Fruit fly (Drosophila melanogaster) whole organism, embryonic: Measurements from ENCODE around the gene CG31178.

Source experiments
- CG10274 ChIP-seq: fragments of 200-800 bp; sonication (Bioruptor generic); optimal IDR thresholded peaks from 3 replicates; lab custom pipeline; 2017; ENCODE audit warnings: missing biosample characterization, mild to moderate bottlenecking, missing genetic modification characterization
- CG10321 ChIP-seq: fragments of 200-800 bp; sonication (Bioruptor generic); IDR thresholded peaks from 2 replicates; pipeline ENCODE4 v1.3.6; 2022; ENCODE audit warnings: missing biosample characterization, missing genetic modification characterization
- CG11504 ChIP-seq: fragments of 200-800 bp; sonication (Bioruptor generic); optimal IDR thresholded peaks from 3 replicates; lab custom pipeline; 2019; ENCODE audit warnings: missing biosample characterization, mild to moderate bottlenecking, missing genetic modification characterization, moderate library complexity
- CG11695 ChIP-seq: fragments of 200-800 bp; sonication (Bioruptor generic); IDR thresholded peaks from 3 replicates; pipeline ENCODE4 v1.3.6; 2022; ENCODE audit warnings: missing biosample characterization, missing genetic modification characterization
- CG12236 ChIP-seq: fragments of 200-800 bp; sonication (Bioruptor generic); optimal IDR thresholded peaks from 2 replicates; lab custom pipeline; 2016; ENCODE audit warnings: missing biosample characterization, missing genetic modification characterization
- CG13123 ChIP-seq: fragments of 200-800 bp; sonication (Bioruptor generic); optimal IDR thresholded peaks from 2 replicates; lab custom pipeline; 2016; ENCODE audit warnings: missing biosample characterization, missing genetic modification characterization
- CG14014 ChIP-seq: fragments of 200-800 bp; sonication (Bioruptor generic); IDR thresholded peaks from 2 replicates; pipeline ENCODE4 v1.3.6; 2022; ENCODE audit warnings: missing biosample characterization, missing genetic modification characterization
- CG14441 ChIP-seq: fragments of 200-800 bp; sonication (Bioruptor generic); IDR thresholded peaks from 2 replicates; pipeline ENCODE4 v1.3.6; 2022; ENCODE audit warnings: missing biosample characterization, missing genetic modification characterization
- CG14667 ChIP-seq: fragments of 200-800 bp; sonication (Bioruptor generic); IDR thresholded peaks from 2 replicates; pipeline ENCODE4 v1.3.6; 2022; ENCODE audit warnings: missing biosample characterization, missing genetic modification characterization
- CG15269 ChIP-seq: fragments of 200-800 bp; sonication (Bioruptor generic); optimal IDR thresholded peaks from 2 replicates; lab custom pipeline; 2018; ENCODE audit warnings: missing biosample characterization, mild to moderate bottlenecking, missing genetic modification characterization, moderate library complexity
- CG1603 ChIP-seq: fragments of 200-800 bp; sonication (Bioruptor generic); optimal IDR thresholded peaks from 2 replicates; lab custom pipeline; 2019; ENCODE audit warnings: missing biosample characterization, mild to moderate bottlenecking, missing genetic modification characterization, moderate library complexity
- CG2678 ChIP-seq: fragments of 200-800 bp; sonication (Bioruptor generic); optimal IDR thresholded peaks from 3 replicates; lab custom pipeline; 2019; ENCODE audit warnings: missing biosample characterization, mild to moderate bottlenecking, missing genetic modification characterization, moderate library complexity
- CG30020 ChIP-seq: fragments of 200-800 bp; optimal IDR thresholded peaks from 2 replicates; lab custom pipeline; 2019; ENCODE audit warnings: missing biosample characterization, mild to moderate bottlenecking, missing genetic modification characterization, moderate library complexity
- CG4424 ChIP-seq: fragments of 200-800 bp; sonication (Bioruptor generic); optimal IDR thresholded peaks from 3 replicates; lab custom pipeline; 2016; ENCODE audit warnings: missing biosample characterization, missing genetic modification characterization
- CG7839 ChIP-seq: fragments of 200-800 bp; sonication (Bioruptor generic); optimal IDR thresholded peaks from 3 replicates; lab custom pipeline; 2018; ENCODE audit warnings: missing biosample characterization, mild to moderate bottlenecking, missing genetic modification characterization, moderate library complexity
- CG9727 ChIP-seq: fragments of 200-800 bp; sonication (Bioruptor generic); optimal IDR thresholded peaks from 3 replicates; lab custom pipeline; 2017; ENCODE audit warnings: missing biosample characterization, mild to moderate bottlenecking, missing genetic modification characterization
- CG9876 ChIP-seq: fragments of 200-800 bp; sonication (Bioruptor generic); optimal IDR thresholded peaks from 2 replicates; lab custom pipeline; 2016; ENCODE audit warnings: missing biosample characterization, missing genetic modification characterization
- CkIIα-i1 ChIP-seq: fragments of 200-800 bp; sonication (Bioruptor generic); IDR thresholded peaks from 2 replicates; pipeline ENCODE4 v1.3.6; 2022; ENCODE audit warnings: missing biosample characterization, missing genetic modification characterization
- Dfd ChIP-seq, 2 experiments: fragments of >200 bp; optimal IDR thresholded peaks; 2 replicates each; lab custom pipeline; 2017; ENCODE audit warnings: missing biosample characterization in 2 of 2, missing genetic modification characterization in 2 of 2
- Dp ChIP-seq: fragments of 200-800 bp; sonication (Bioruptor generic); optimal IDR thresholded peaks from 2 replicates; lab custom pipeline; 2018; ENCODE audit warnings: missing biosample characterization, mild to moderate bottlenecking, missing genetic modification characterization, moderate library complexity
- E2f1 ChIP-seq: fragments of 200-800 bp; sonication (Bioruptor generic); IDR thresholded peaks from 2 replicates; pipeline ENCODE4 v1.3.6; 2022; ENCODE audit warnings: missing biosample characterization, missing genetic modification characterization
- HLHmδ ChIP-seq: fragments of 200-800 bp; sonication (Bioruptor generic); optimal IDR thresholded peaks from 2 replicates; lab custom pipeline; 2018; ENCODE audit warnings: missing biosample characterization, mild to moderate bottlenecking, missing genetic modification characterization, moderate library complexity
- Hr51 ChIP-seq, 2 experiments: fragments of 200-800 bp; sonication (Bioruptor generic); optimal IDR thresholded peaks; 2 replicates in 1 of 2; 3 replicates in 1 of 2; lab custom pipeline; 2016 to 2018; ENCODE audit warnings: missing biosample characterization in 2 of 2, missing genetic modification characterization in 2 of 2, mild to moderate bottlenecking in 1 of 2, moderate library complexity in 1 of 2
- Oli ChIP-seq: fragments of 200-800 bp; sonication (Bioruptor generic); optimal IDR thresholded peaks from 2 replicates; lab custom pipeline; 2018; ENCODE audit warnings: missing biosample characterization, mild to moderate bottlenecking, missing genetic modification characterization, moderate library complexity
- Sry-δ ChIP-seq: fragments of 200-800 bp; sonication (Bioruptor generic); optimal IDR thresholded peaks from 2 replicates; lab custom pipeline; 2016; ENCODE audit warnings: missing biosample characterization, missing genetic modification characterization
- Trl ChIP-seq, 3 experiments: fragments of >200 bp in 2 of 3; fragments of 200-800 bp in 1 of 3; sonication (Bioruptor generic) in 1 of 3; optimal IDR thresholded peaks; 2 replicates in 1 of 3; 3 replicates in 2 of 3; lab custom pipeline; 2016 to 2017; ENCODE audit warnings: missing biosample characterization in 1 of 3, missing genetic modification characterization in 1 of 3
- Xbp1 ChIP-seq: fragments of 200-800 bp; sonication (Bioruptor generic); optimal IDR thresholded peaks from 3 replicates; lab custom pipeline; 2016; ENCODE audit warnings: missing biosample characterization, mild to moderate bottlenecking, missing genetic modification characterization
- aop ChIP-seq: fragments of 200-800 bp; sonication (Bioruptor generic); IDR thresholded peaks from 2 replicates; pipeline ENCODE4 v1.3.6; 2022; ENCODE audit warnings: missing biosample characterization, missing genetic modification characterization
- br ChIP-seq: fragments of >200 bp; optimal IDR thresholded peaks from 2 replicates; lab custom pipeline; 2017
- cad ChIP-seq: fragments of >200 bp; optimal IDR thresholded peaks from 2 replicates; lab custom pipeline; 2017; ENCODE audit warnings: missing biosample characterization, missing genetic modification characterization
- caup ChIP-seq: fragments of 200-800 bp; sonication (Bioruptor generic); optimal IDR thresholded peaks from 3 replicates; lab custom pipeline; 2017; ENCODE audit warnings: missing biosample characterization, mild to moderate bottlenecking, missing genetic modification characterization, moderate library complexity; ENCODE audit not compliant: severe bottlenecking
- chinmo ChIP-seq: fragments of 200-800 bp; sonication (Bioruptor generic); IDR thresholded peaks from 4 replicates; pipeline ENCODE4 v1.3.6; 2022; ENCODE audit warnings: missing biosample characterization, missing genetic modification characterization; ENCODE audit not compliant: partially characterized antibody
- corto ChIP-seq: fragments of 200-800 bp; sonication (Bioruptor generic); optimal IDR thresholded peaks from 2 replicates; lab custom pipeline; 2016; ENCODE audit warnings: missing biosample characterization, mild to moderate bottlenecking, missing genetic modification characterization, moderate library complexity
- da ChIP-seq: fragments of 200-800 bp; sonication (Bioruptor generic); optimal IDR thresholded peaks from 2 replicates; lab custom pipeline; 2016; ENCODE audit warnings: missing biosample characterization, missing genetic modification characterization
- danr ChIP-seq: fragments of 200-800 bp; sonication (Bioruptor generic); IDR thresholded peaks from 2 replicates; pipeline ENCODE4 v1.3.6; 2022; ENCODE audit warnings: missing biosample characterization, missing genetic modification characterization
- esg ChIP-seq: fragments of 200-800 bp; sonication (Bioruptor generic); conservative IDR thresholded peaks from 2 replicates; pipeline ENCODE4 v1.3.6; 2022; ENCODE audit warnings: missing biosample characterization, missing genetic modification characterization
- gcm ChIP-seq: fragments of 200-800 bp; sonication (Bioruptor generic); optimal IDR thresholded peaks from 2 replicates; lab custom pipeline; 2019; ENCODE audit warnings: missing biosample characterization, mild to moderate bottlenecking, missing genetic modification characterization, moderate library complexity
- gcm2 ChIP-seq: fragments of 200-800 bp; sonication (Bioruptor generic); optimal IDR thresholded peaks from 2 replicates; lab custom pipeline; 2016; ENCODE audit warnings: missing biosample characterization, missing genetic modification characterization
- hkb ChIP-seq, 2 experiments: fragments of 200-800 bp in 1 of 2; fragments of >200 bp in 1 of 2; sonication (Bioruptor generic) in 1 of 2; IDR thresholded peaks in 1 of 2; optimal IDR thresholded peaks in 1 of 2; 2 replicates each; pipeline versions ENCODE4 v1.3.6 to Lab custom; 2017 to 2022; ENCODE audit warnings: missing biosample characterization in 1 of 2, missing genetic modification characterization in 1 of 2
- kay ChIP-seq: fragments of 200-800 bp; sonication (Bioruptor generic); optimal IDR thresholded peaks from 2 replicates; lab custom pipeline; 2016; ENCODE audit warnings: missing biosample characterization, missing genetic modification characterization
- lola ChIP-seq, 3 experiments: fragments of >200 bp in 2 of 3; fragments of 200-800 bp in 1 of 3; sonication (Bioruptor generic) in 1 of 3; optimal IDR thresholded peaks; 2 replicates each; lab custom pipeline; 2017 to 2019; ENCODE audit warnings: missing biosample characterization in 3 of 3, missing genetic modification characterization in 3 of 3, mild to moderate bottlenecking in 1 of 3, moderate library complexity in 1 of 3
- pan ChIP-seq, 4 experiments: fragments of >200 bp in 3 of 4; fragments of 200-800 bp in 1 of 4; sonication (Bioruptor generic) in 1 of 4; optimal IDR thresholded peaks in 3 of 4; IDR thresholded peaks in 1 of 4; 2 replicates each; pipeline versions ENCODE4 v1.3.6 to Lab custom; 2017 to 2022; ENCODE audit warnings: missing biosample characterization in 2 of 4, missing genetic modification characterization in 2 of 4, mixed read lengths in 1 of 4
- prd ChIP-seq, 3 experiments: fragments of >200 bp in 2 of 3; fragments of 200-800 bp in 1 of 3; sonication (Bioruptor generic) in 1 of 3; optimal IDR thresholded peaks in 2 of 3; IDR thresholded peaks in 1 of 3; 2 replicates in 2 of 3; 3 replicates in 1 of 3; pipeline versions ENCODE4 v1.3.6 to Lab custom; 2017 to 2022; ENCODE audit warnings: missing biosample characterization in 1 of 3, missing genetic modification characterization in 1 of 3
- sima ChIP-seq: fragments of 200-800 bp; sonication (Bioruptor generic); optimal IDR thresholded peaks from 2 replicates; lab custom pipeline; 2016; ENCODE audit warnings: missing biosample characterization, missing genetic modification characterization
- sisA ChIP-seq: fragments of 200-800 bp; sonication (Bioruptor generic); IDR thresholded peaks from 2 replicates; pipeline ENCODE4 v1.3.6; 2022; ENCODE audit warnings: missing biosample characterization, missing genetic modification characterization
- tgo ChIP-seq: fragments of 200-800 bp; sonication (Bioruptor generic); IDR thresholded peaks from 3 replicates; pipeline ENCODE4 v1.3.6; 2022; ENCODE audit warnings: missing biosample characterization, missing genetic modification characterization
- toy ChIP-seq: fragments of 200-800 bp; sonication (Bioruptor generic); IDR thresholded peaks from 2 replicates; pipeline ENCODE4 v1.3.6; 2022; ENCODE audit warnings: missing biosample characterization, missing genetic modification characterization
- usp ChIP-seq: fragments of >200 bp; optimal IDR thresholded peaks from 2 replicates; lab custom pipeline; 2017; ENCODE audit warnings: missing biosample characterization, missing genetic modification characterization
- yki ChIP-seq: fragments of >200 bp; optimal IDR thresholded peaks from 3 replicates; lab custom pipeline; 2018
- zen2 ChIP-seq: fragments of 200-800 bp; sonication (Bioruptor generic); IDR thresholded peaks from 3 replicates; pipeline ENCODE4 v1.3.6; 2022; ENCODE audit warnings: missing biosample characterization, missing genetic modification characterization; ENCODE audit not compliant: partially characterized antibody

The CG31178 gene

dm6 chr3R:21839636-21840035 is 33.9 kb upstream of the CG31178 start (continued):
- peak in 1 of 3 experiments; percentile 31 for TF ChIP-seq lola (GFP tag; optimal IDR thresholded peaks at IDR 0.05; lab: Kevin White, UChicago)
- TF ChIP-seq Dfd (GFP tag; optimal IDR thresholded peaks at IDR 0.05; lab: Kevin White, UChicago): no peak
- TF ChIP-seq CG7839 (tag; lab: Kevin White, UChicago): peak; percentile 40
- TF ChIP-seq da (GFP tag; lab: Kevin White, UChicago): no peak
- peak; percentile 38 for TF ChIP-seq CG15269 (tag; lab: Kevin White, UChicago)
- no peak for TF ChIP-seq esg (GFP tag; lab: Robert Waterston, UW)
- TF ChIP-seq CG4424 (GFP tag; lab: Kevin White, UChicago): peak; percentile 30
- no peak for TF ChIP-seq Trl (optimal IDR thresholded peaks at IDR 0.05; lab: Kevin White, UChicago)
- no peak for TF ChIP-seq Trl (GFP tag; optimal IDR thresholded peaks at IDR 0.05; lab: Kevin White, UChicago)
- TF ChIP-seq CG9727 (GFP tag; lab: Kevin White, UChicago): peak; percentile 13
- TF ChIP-seq sisA (GFP tag; lab: Robert Waterston, UW): no peak
- no peak for TF ChIP-seq Xbp1
- no peak for TF ChIP-seq toy
- no peak for TF ChIP-seq corto
- no peak for TF ChIP-seq CG14014 (GFP tag; lab: Robert Waterston, UW)
- TF ChIP-seq cad (GFP tag; lab: Kevin White, UChicago): no peak
- TF ChIP-seq CG11695: no peak
- no peak for TF ChIP-seq kay (GFP tag; lab: Kevin White, UChicago)
- no peak for TF ChIP-seq Sry-δ (GFP tag; lab: Kevin White, UChicago)
- TF ChIP-seq danr (GFP tag; lab: Robert Waterston, UW): no peak
- TF ChIP-seq CG10321: no peak
- no peak for TF ChIP-seq gcm2
- TF ChIP-seq br (lab: Kevin White, UChicago): no peak
- no peak for TF ChIP-seq CG30020 (tag; lab: Kevin White, UChicago)
- no peak for TF ChIP-seq chinmo (GFP tag; lab: Robert Waterston, UW)
- no peak for TF ChIP-seq HLHmδ
- TF ChIP-seq usp: no peak
- TF ChIP-seq CG13123 (GFP tag; lab: Kevin White, UChicago): no peak
- TF ChIP-seq Oli (tag; lab: Kevin White, UChicago): peak; percentile 11
- peak; percentile 75 for TF ChIP-seq CG11504 (tag; lab: Kevin White, UChicago)
- no peak for TF ChIP-seq CG14667 (GFP tag; lab: Robert Waterston, UW)
- TF ChIP-seq CkIIα-i1: no peak
- TF ChIP-seq CG10274: no peak
- no peak for TF ChIP-seq hkb (optimal IDR thresholded peaks at IDR 0.05; lab: Kevin White, UChicago)
- TF ChIP-seq hkb (GFP tag; IDR thresholded peaks at IDR 0.05; lab: Robert Waterston, UW): no peak
- TF ChIP-seq aop (GFP tag; lab: Robert Waterston, UW): no peak
- TF ChIP-seq Hr51 (GFP tag; optimal IDR thresholded peaks at IDR 0.05; lab: Kevin White, UChicago): peak in 1 of 2 experiments; percentile 73
- no peak for TF ChIP-seq CG12236 (GFP tag; lab: Kevin White, UChicago)
- no peak for TF ChIP-seq E2f1 (GFP tag; lab: Robert Waterston, UW)
- TF ChIP-seq tgo (GFP tag; lab: Robert Waterston, UW): no peak
- TF ChIP-seq Dp (GFP tag; lab: Kevin White, UChicago): no peak
- no peak for TF ChIP-seq prd (optimal IDR thresholded peaks at IDR 0.05; lab: Kevin White, UChicago)
- TF ChIP-seq prd (GFP tag; IDR thresholded peaks at IDR 0.05; lab: Robert Waterston, UW): no peak
- TF ChIP-seq CG2678 (tag; lab: Kevin White, UChicago): peak; percentile 73
- TF ChIP-seq CG1603: no peak
- peak; percentile 7 for TF ChIP-seq caup (GFP tag; lab: Kevin White, UChicago)
- no peak for TF ChIP-seq gcm (GFP tag; lab: Kevin White, UChicago)
- TF ChIP-seq CG9876 (GFP tag; lab: Kevin White, UChicago): no peak
- TF ChIP-seq zen2: no peak
- TF ChIP-seq pan (optimal IDR thresholded peaks at IDR 0.05; lab: Kevin White, UChicago): no peak
- TF ChIP-seq pan (GFP tag; optimal IDR thresholded peaks at IDR 0.05 in 1 of 2, IDR thresholded peaks at IDR 0.05 in 1 of 2): no peak
- no peak for TF ChIP-seq sima (GFP tag; lab: Kevin White, UChicago)
- TF ChIP-seq CG14441: no peak
- no peak for TF ChIP-seq yki
